Worm (Caenorhabditis elegans) whole organism, young adult: ENCODE measurements around the gene chdh-1.

ENCODE experiments used
- F49E8.2 ChIP-seq: sonication (generic microtip); optimal IDR thresholded peaks from 3 replicates; lab custom pipeline; 2017; ENCODE audit warnings: missing genetic modification characterization, mild to moderate bottlenecking, missing compliant biosample characterization, antibody characterized with exemption, moderate library complexity; ENCODE audit not compliant: insufficient read depth
- Y53F4B.3 ChIP-seq: fragments of 200-800 bp; sonication (Bioruptor generic); IDR thresholded peaks from 2 replicates; pipeline ENCODE4 v1.3.6; 2022; ENCODE audit warnings: missing genetic modification reagents, missing genetic modification characterization, missing compliant biosample characterization
- aptf-3 ChIP-seq: fragments of 200-800 bp; sonication (Bioruptor generic); IDR thresholded peaks from 2 replicates; pipeline ENCODE4 v1.3.6; 2022; ENCODE audit warnings: missing genetic modification characterization, missing compliant biosample characterization
- cebp-1 ChIP-seq, 2 experiments: fragments of 200-800 bp in 1 of 2; sonication (Bioruptor generic) in 1 of 2; sonication (generic microtip) in 1 of 2; IDR thresholded peaks in 1 of 2; optimal IDR thresholded peaks in 1 of 2; 2 replicates each; pipeline versions ENCODE4 v1.3.6 to Lab custom; 2017 to 2022; ENCODE audit warnings: missing compliant biosample characterization in 2 of 2, missing genetic modification characterization in 2 of 2, mild to moderate bottlenecking in 1 of 2, missing genetic modification reagents in 1 of 2, moderate library complexity in 1 of 2
- ets-4 ChIP-seq: fragments of 200-800 bp; sonication (Bioruptor generic); optimal IDR thresholded peaks from 2 replicates; lab custom pipeline; 2018; ENCODE audit warnings: mild to moderate bottlenecking, missing genetic modification characterization, missing compliant biosample characterization
- lin-40 ChIP-seq: sonication (generic microtip); optimal IDR thresholded peaks from 2 replicates; lab custom pipeline; 2016; ENCODE audit warnings: missing genetic modification characterization, mild to moderate bottlenecking, missing compliant biosample characterization, missing genotype, missing genetic modification reagents
- madf-6 ChIP-seq: fragments of 200-800 bp; sonication (Bioruptor generic); IDR thresholded peaks from 2 replicates; pipeline ENCODE4 v1.3.6; 2022; ENCODE audit warnings: missing genetic modification reagents, missing genetic modification characterization, missing compliant biosample characterization
- nfya-1 ChIP-seq: sonication (generic microtip); optimal IDR thresholded peaks from 2 replicates; lab custom pipeline; 2017; ENCODE audit warnings: antibody characterized with exemption, missing compliant biosample characterization, missing genetic modification characterization, borderline replicate concordance; ENCODE audit not compliant: insufficient read depth
- rcor-1 ChIP-seq: fragments of 200-800 bp; sonication (Bioruptor generic); IDR thresholded peaks from 2 replicates; pipeline ENCODE4 v1.3.6; 2022; ENCODE audit warnings: missing genetic modification reagents, missing genetic modification characterization, missing compliant biosample characterization
- somi-1 ChIP-seq: fragments of 200-800 bp; sonication (Bioruptor generic); optimal IDR thresholded peaks from 2 replicates; lab custom pipeline; 2018; ENCODE audit warnings: mild to moderate bottlenecking, missing genetic modification characterization, missing compliant biosample characterization
- tbp1 ChIP-seq: fragments of 200-800 bp; sonication (Bioruptor generic); optimal IDR thresholded peaks from 2 replicates; lab custom pipeline; 2018; ENCODE audit warnings: mild to moderate bottlenecking, missing genetic modification characterization, missing compliant biosample characterization
- unc-62 ChIP-seq: fragments of 150-350 bp; optimal IDR thresholded peaks from 2 replicates; lab custom pipeline; 2014; ENCODE audit warnings: missing biosample characterization, missing genetic modification reagents, missing genetic modification characterization

DNA sequence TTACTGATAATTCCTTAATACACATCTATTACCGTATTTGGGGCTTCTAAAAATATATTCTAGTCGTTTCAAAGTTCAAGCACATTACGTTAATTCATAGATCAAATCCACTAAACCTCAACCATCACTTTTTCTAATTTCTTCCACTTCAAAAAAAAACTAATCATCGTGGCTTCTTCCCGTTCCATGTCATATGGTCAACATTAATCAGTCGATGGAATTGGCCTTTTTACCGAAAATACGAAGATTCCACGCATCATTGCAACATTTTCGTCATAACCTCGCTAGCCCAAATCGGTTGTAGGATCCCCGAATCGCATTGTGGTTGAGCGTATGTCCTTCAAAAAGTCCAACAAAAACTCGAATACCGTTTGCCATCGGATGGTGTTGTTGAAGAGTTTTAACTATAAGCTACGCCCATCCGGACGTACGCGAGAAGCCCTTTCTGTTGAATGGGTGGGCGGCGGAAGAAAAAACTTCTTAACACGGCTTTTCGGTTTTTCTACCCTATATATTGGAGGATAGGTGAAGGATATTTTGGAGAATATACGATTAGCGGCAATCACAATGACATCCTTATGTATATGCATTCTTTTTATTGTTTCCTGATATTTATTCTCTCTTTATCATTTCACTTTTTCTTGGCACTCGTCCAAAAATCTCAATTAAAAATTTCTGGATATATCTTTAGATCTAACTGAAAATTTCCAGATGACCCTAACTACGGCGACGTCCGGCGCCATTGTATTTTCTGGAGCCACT, 33.8 kb upstream of the chdh-1 start, which contains the start of gene rol-6:
- no peak for TF ChIP-seq ets-4 (GFP tag; lab: Kevin White, UChicago)
- TF ChIP-seq tbp1 (GFP tag; lab: Kevin White, UChicago), result no peak
- TF ChIP-seq lin-40 (tag; lab: Kevin White, UChicago), result no peak
- no peak for TF ChIP-seq aptf-3 (GFP tag; lab: Robert Waterston, UW)
- no peak for TF ChIP-seq F49E8.2
- no peak for TF ChIP-seq nfya-1 (tag; lab: Kevin White, UChicago)
- no peak for TF ChIP-seq cebp-1 (GFP tag; IDR thresholded peaks at IDR 0.05; lab: Robert Waterston, UW)
- TF ChIP-seq cebp-1 (tag; optimal IDR thresholded peaks at IDR 0.05; lab: Kevin White, UChicago), result no peak
- no peak for TF ChIP-seq rcor-1 (GFP tag; lab: Robert Waterston, UW)
- TF ChIP-seq somi-1 (GFP tag; lab: Kevin White, UChicago), result no peak
- no peak for TF ChIP-seq Y53F4B.3 (GFP tag; lab: Robert Waterston, UW)
- TF ChIP-seq unc-62 (GFP tag; lab: Kevin White, UChicago), result no peak
- TF ChIP-seq madf-6 (GFP tag; lab: Robert Waterston, UW), result no peak
